Fruit fly (Drosophila melanogaster): Measurements from ENCODE around the gene Capr.
A peak's percentile ranks its signal among the peaks of the same experiment; 100 is the strongest.

DNA sequence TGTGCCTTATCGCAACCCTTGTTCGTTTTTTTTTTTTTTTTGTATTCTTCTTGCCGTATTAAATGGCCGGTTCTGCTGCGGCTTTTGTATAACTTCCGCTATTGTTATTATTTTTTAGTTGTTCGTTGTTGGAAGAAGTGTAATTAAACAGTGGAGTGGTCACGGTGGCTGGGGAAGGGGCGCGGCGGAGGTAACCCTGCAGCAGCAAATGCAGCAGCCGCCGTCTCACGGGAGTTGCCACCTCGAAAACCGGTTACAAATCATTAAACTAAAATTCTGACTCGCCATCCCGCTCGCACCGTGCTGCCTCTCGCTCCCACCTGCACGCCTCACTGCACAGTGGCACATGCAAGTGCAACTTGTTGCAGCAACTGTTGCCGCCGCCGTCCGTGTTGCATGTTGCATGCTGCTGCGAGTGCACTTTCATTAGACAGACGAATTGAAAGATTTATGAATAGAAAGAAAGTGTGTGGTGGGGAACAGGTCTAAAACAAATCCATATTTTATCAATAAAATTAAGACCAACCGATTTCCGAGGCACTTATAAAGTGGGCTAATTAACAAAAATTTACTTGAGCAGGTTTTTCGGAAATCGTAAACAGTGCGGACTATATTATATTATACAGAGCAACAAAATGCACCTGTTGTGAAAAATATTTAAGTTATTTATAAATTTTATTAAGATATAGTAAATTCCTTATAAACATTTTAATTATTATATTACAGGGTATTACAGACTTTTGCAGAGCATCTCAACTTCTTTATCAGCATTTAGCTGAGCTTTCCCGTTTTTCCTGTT is 45.3 kb downstream of the Capr start:
- TF ChIP-seq CG1620 (GFP tag; optimal IDR thresholded peaks at IDR 0.05) (no peak), CG7101 (tag; optimal IDR thresholded peaks at IDR 0.05) (no peak), tj (GFP tag; optimal IDR thresholded peaks at IDR 0.05) (no peak), Crg-1 (GFP tag; optimal IDR thresholded peaks at IDR 0.05) (no peak), CG12768 (GFP tag; optimal IDR thresholded peaks at IDR 0.05) (no peak), ovo (GFP tag; optimal IDR thresholded peaks at IDR 0.05) (no peak), Mnt (GFP tag; optimal IDR thresholded peaks at IDR 0.05) (no peak), bab1 (GFP tag; optimal IDR thresholded peaks at IDR 0.05) (no peak), Clk (GFP tag; optimal IDR thresholded peaks at IDR 0.05) (no peak), kay (GFP tag; ENCODE audit: borderline replicate concordance) (peak; percentile 11), CG7045 (GFP tag; optimal IDR thresholded peaks at IDR 0.05) (no peak), Hr96 (GFP tag; optimal IDR thresholded peaks at IDR 0.05) (no peak)
